Worm (Caenorhabditis elegans): ENCODE results near the gene btb-20.

Gene btb-20

DNA sequence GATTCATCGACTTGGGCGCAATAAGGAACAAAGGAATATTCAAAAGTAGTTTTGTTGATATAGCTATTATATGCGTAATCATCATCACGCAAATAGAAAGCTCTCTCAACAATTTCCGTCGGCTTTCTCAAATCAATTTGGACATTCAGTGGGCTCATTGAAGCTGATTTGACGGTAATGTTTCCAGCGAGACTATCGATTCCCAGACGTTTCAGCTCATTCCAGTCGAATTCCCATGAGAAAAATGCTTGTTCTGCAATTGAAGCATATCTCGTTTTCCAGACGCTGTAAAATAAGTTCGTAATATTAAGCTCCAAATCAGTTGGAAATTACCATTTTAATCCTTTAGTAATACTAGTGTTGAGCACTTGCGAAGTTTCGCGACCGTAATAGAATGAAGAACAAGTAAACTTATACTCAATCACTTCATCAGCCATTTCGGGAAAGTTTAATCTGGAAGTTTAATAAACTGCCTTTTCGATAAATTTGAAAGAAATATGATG lies at the start of gene btb-20:
btb-20 (minus strand) TSS at position 453 of the 503 bp plus-strand sequence.
- no peak for TF ChIP-seq nhr-11 (tag; optimal IDR thresholded peaks at IDR 0.05)
- no peak for TF ChIP-seq hlh-13 (GFP tag; optimal IDR thresholded peaks at IDR 0.05)
- no peak for TF ChIP-seq zip-5 (tag; optimal IDR thresholded peaks at IDR 0.05)
- TF ChIP-seq gmeb-2 (tag; optimal IDR thresholded peaks at IDR 0.05), result no peak
- no peak for TF ChIP-seq nfya-1 (tag; optimal IDR thresholded peaks at IDR 0.05)
- no peak for TF ChIP-seq dve-1 (tag; optimal IDR thresholded peaks at IDR 0.05)
- no peak for TF ChIP-seq pat-9 (tag; optimal IDR thresholded peaks at IDR 0.05)
- TF ChIP-seq mec-3 (tag; optimal IDR thresholded peaks at IDR 0.05; ENCODE audit: borderline replicate concordance), result no peak
- no peak for TF ChIP-seq Y22D7AL.16 (tag; optimal IDR thresholded peaks at IDR 0.05)
- no peak for TF ChIP-seq ceh-45 (GFP tag; IDR thresholded peaks at IDR 0.05)
- no peak for TF ChIP-seq ama-1 (optimal IDR thresholded peaks at IDR 0.05)
- no peak for TF ChIP-seq unc-55 (GFP tag; optimal IDR thresholded peaks at IDR 0.05)
- TF ChIP-seq fkh-10 (GFP tag; optimal IDR thresholded peaks at IDR 0.05), result no peak
- TF ChIP-seq ceh-9 (tag; optimal IDR thresholded peaks at IDR 0.05), result no peak
- TF ChIP-seq ceh-48 (tag; optimal IDR thresholded peaks at IDR 0.05), result no peak
- TF ChIP-seq rnt-1 (tag; optimal IDR thresholded peaks at IDR 0.05), result no peak
- TF ChIP-seq nhr-232 (tag; optimal IDR thresholded peaks at IDR 0.05), result no peak
- TF ChIP-seq elt-4 (tag; optimal IDR thresholded peaks at IDR 0.05), result no peak
- no peak for TF ChIP-seq hlh-30 (tag; optimal IDR thresholded peaks at IDR 0.05; ENCODE audit: insufficient read depth)
- TF ChIP-seq che-1 (tag; optimal IDR thresholded peaks at IDR 0.05), result no peak

ce11 chrII:14570541-14571160 lies 47.3 kb upstream of the btb-20 start:
- TF ChIP-seq ceh-9 (tag; optimal IDR thresholded peaks at IDR 0.05) (no peak), T23F11.4 (GFP tag; optimal IDR thresholded peaks at IDR 0.05) (no peak), lim-6 (tag; optimal IDR thresholded peaks at IDR 0.05) (no peak), unc-42 (tag; optimal IDR thresholded peaks at IDR 0.05) (no peak), gmeb-2 (tag; optimal IDR thresholded peaks at IDR 0.05) (no peak), pha-4 (tag; optimal IDR thresholded peaks at IDR 0.05) (no peak), unc-3 (GFP tag; conservative IDR thresholded peaks at IDR 0.05) (no peak), unc-3 (tag; optimal IDR thresholded peaks at IDR 0.05) (no peak), ceh-6 (GFP tag; optimal IDR thresholded peaks at IDR 0.05) (no peak), ceh-48 (tag; optimal IDR thresholded peaks at IDR 0.05) (no peak), lin-11 (tag; optimal IDR thresholded peaks at IDR 0.05) (no peak), unc-86 (tag; optimal IDR thresholded peaks at IDR 0.05) (no peak), ahr-1 (tag; optimal IDR thresholded peaks at IDR 0.05) (no peak)

- TF ChIP-seq ceh-48 (tag; optimal IDR thresholded peaks at IDR 0.05) (no peak), nhr-11 (tag; optimal IDR thresholded peaks at IDR 0.05) (no peak), madf-2 (tag; optimal IDR thresholded peaks at IDR 0.05) (no peak), unc-42 (tag; optimal IDR thresholded peaks at IDR 0.05) (peak; percentile 86), pros-1 (tag; optimal IDR thresholded peaks at IDR 0.05) (no peak), ama-1 (optimal IDR thresholded peaks at IDR 0.05) (no peak), ref-2 (tag; optimal IDR thresholded peaks at IDR 0.05) (no peak), syd-9 (tag; optimal IDR thresholded peaks at IDR 0.05) (no peak), ceh-2 (tag; optimal IDR thresholded peaks at IDR 0.05) (no peak), unc-3 (GFP tag; conservative IDR thresholded peaks at IDR 0.05) (no peak), unc-3 (tag; optimal IDR thresholded peaks at IDR 0.05) (no peak), fkh-10 (GFP tag; optimal IDR thresholded peaks at IDR 0.05) (peak; percentile 34), sox-2 (GFP tag; IDR thresholded peaks at IDR 0.05) (no peak), T23F11.4 (GFP tag; optimal IDR thresholded peaks at IDR 0.05) (no peak), ceh-34 (tag; optimal IDR thresholded peaks at IDR 0.05) (no peak), ceh-45 (GFP tag; IDR thresholded peaks at IDR 0.05) (no peak), lim-6 (tag; optimal IDR thresholded peaks at IDR 0.05) (no peak), gmeb-2 (tag; optimal IDR thresholded peaks at IDR 0.05) (no peak), zip-5 (tag; optimal IDR thresholded peaks at IDR 0.05) (no peak), ceh-31 (tag; optimal IDR thresholded peaks at IDR 0.05) (peak; percentile 54), lin-11 (tag; optimal IDR thresholded peaks at IDR 0.05) (no peak), rnt-1 (tag; optimal IDR thresholded peaks at IDR 0.05) (no peak), fax-1 (tag; optimal IDR thresholded peaks at IDR 0.05) (no peak), ztf-16 (tag; optimal IDR thresholded peaks at IDR 0.05) (no peak), C38D4.7 (GFP tag; optimal IDR thresholded peaks at IDR 0.05) (no peak), pag-3 (tag; optimal IDR thresholded peaks at IDR 0.05; ENCODE audit: borderline replicate concordance) (no peak)
Observed at ce11 chrII:14569322-14569721, 46.0 kb upstream of the btb-20 start.
